Worm (Caenorhabditis elegans) whole organism, L4 larva: Measurements from ENCODE around the gene D1046.2.
"Not testable (repeated sequence)": the region's sequence is repeated elsewhere in the genome, so short reads cannot be mapped to it uniquely, and the experiment has no call there.

Experiments used
- D1046.2 ChIP-seq: fragments of 200-800 bp; sonication (Bioruptor generic); IDR thresholded peaks from 2 replicates; pipeline ENCODE4 v1.3.6; 2022; ENCODE audit warnings: missing genetic modification characterization, missing compliant biosample characterization
- F37D6.2 ChIP-seq: sonication (generic microtip); optimal IDR thresholded peaks from 2 replicates; lab custom pipeline; 2016; ENCODE audit warnings: mild to moderate bottlenecking, missing genetic modification characterization, missing compliant biosample characterization
- T20F7.1 ChIP-seq: fragments of 200-800 bp; sonication (Bioruptor generic); optimal IDR thresholded peaks from 2 replicates; lab custom pipeline; 2018; ENCODE audit warnings: mild to moderate bottlenecking, missing genetic modification characterization, missing compliant biosample characterization
- Y105C5A.15 ChIP-seq: fragments of 200-800 bp; sonication (Bioruptor generic); IDR thresholded peaks from 2 replicates; pipeline ENCODE4 v1.3.6; 2022; ENCODE audit warnings: missing genetic modification characterization, missing compliant biosample characterization
- Y48G9A.11 ChIP-seq: fragments of 200-800 bp; sonication (Bioruptor generic); IDR thresholded peaks from 2 replicates; pipeline ENCODE4 v1.3.6; 2022; ENCODE audit warnings: missing genetic modification reagents, missing genetic modification characterization, missing compliant biosample characterization
- ama-1 ChIP-seq: fragments of 150-350 bp; optimal IDR thresholded peaks from 2 replicates; lab custom pipeline; 2014; ENCODE audit warnings: inconsistent platforms, mixed read lengths
- arid-1 ChIP-seq: fragments of 200-800 bp; sonication (Bioruptor generic); conservative IDR thresholded peaks from 2 replicates; pipeline ENCODE4 v1.3.6; 2022; ENCODE audit warnings: missing genetic modification reagents, missing genetic modification characterization, missing compliant biosample characterization
- ceh-20 ChIP-seq: fragments of 200-800 bp; sonication (Bioruptor generic); IDR thresholded peaks from 2 replicates; pipeline ENCODE4 v1.3.6; 2022; ENCODE audit warnings: missing genetic modification reagents, missing genetic modification characterization, missing compliant biosample characterization
- ceh-44 ChIP-seq: fragments of 200-800 bp; sonication (Bioruptor generic); IDR thresholded peaks from 2 replicates; pipeline ENCODE4 v1.3.6; 2022; ENCODE audit warnings: missing genetic modification reagents, missing genetic modification characterization, missing compliant biosample characterization
- daf-12 ChIP-seq: fragments of 150-350 bp; optimal IDR thresholded peaks from 2 replicates; lab custom pipeline; 2014; ENCODE audit warnings: missing biosample characterization, missing genetic modification reagents, missing genetic modification characterization
- dmd-8 ChIP-seq: fragments of 200-800 bp; sonication (Bioruptor generic); IDR thresholded peaks from 2 replicates; pipeline ENCODE4 v1.3.6; 2022; ENCODE audit warnings: missing genetic modification characterization, missing compliant biosample characterization
- duxl-1 ChIP-seq: sonication (generic microtip); optimal IDR thresholded peaks from 2 replicates; lab custom pipeline; 2016; ENCODE audit warnings: mild to moderate bottlenecking, missing genetic modification characterization, moderate library complexity, missing compliant biosample characterization; ENCODE audit not compliant: poor library complexity
- gei-8 ChIP-seq: fragments of 200-800 bp; sonication (Bioruptor generic); optimal IDR thresholded peaks from 2 replicates; lab custom pipeline; 2018; ENCODE audit warnings: mild to moderate bottlenecking, missing genetic modification characterization, missing compliant biosample characterization
- lim-7 ChIP-seq: fragments of 200-800 bp; sonication (Bioruptor generic); IDR thresholded peaks from 2 replicates; pipeline ENCODE4 v1.3.6; 2022; ENCODE audit warnings: missing genetic modification characterization, missing compliant biosample characterization
- lin-1 ChIP-seq: fragments of 200-800 bp; sonication (Bioruptor generic); IDR thresholded peaks from 2 replicates; pipeline ENCODE4 v1.3.6; 2022; ENCODE audit warnings: missing genetic modification reagents, missing genetic modification characterization, missing compliant biosample characterization
- lin-38 ChIP-seq: fragments of 200-800 bp; sonication (Bioruptor generic); IDR thresholded peaks from 2 replicates; pipeline ENCODE4 v1.3.6; 2022; ENCODE audit warnings: missing genetic modification reagents, missing genetic modification characterization, missing compliant biosample characterization
- madf-5 ChIP-seq, 2 experiments: fragments of 200-800 bp; sonication (Bioruptor generic); IDR thresholded peaks; 2 replicates each; pipeline ENCODE4 v1.3.6; 2022; ENCODE audit warnings: missing compliant biosample characterization in 2 of 2, missing genetic modification characterization in 2 of 2
- nhr-237 ChIP-seq: sonication (generic microtip); optimal IDR thresholded peaks from 2 replicates; lab custom pipeline; 2017; ENCODE audit warnings: missing biosample characterization, missing genetic modification characterization
- nhr-41 ChIP-seq: fragments of 200-800 bp; sonication (Bioruptor generic); IDR thresholded peaks from 2 replicates; pipeline ENCODE4 v1.3.6; 2022; ENCODE audit warnings: missing genetic modification reagents, missing genetic modification characterization, missing compliant biosample characterization
- nhr-48 ChIP-seq: sonication (generic microtip); optimal IDR thresholded peaks from 2 replicates; lab custom pipeline; 2016; ENCODE audit warnings: mild to moderate bottlenecking, missing genetic modification characterization, missing compliant biosample characterization
- nhr-6 ChIP-seq: fragments of 150-350 bp; optimal IDR thresholded peaks from 2 replicates; lab custom pipeline; 2014; ENCODE audit warnings: missing biosample characterization, missing genetic modification characterization
- pha-4 ChIP-seq, 2 experiments: fragments of 150-350 bp in 1 of 2; fragments of 200-800 bp in 1 of 2; sonication (Bioruptor generic) in 1 of 2; IDR thresholded peaks in 1 of 2; optimal IDR thresholded peaks in 1 of 2; 2 replicates each; pipeline versions ENCODE4 v1.3.6 to Lab custom; 2014 to 2022; ENCODE audit warnings: missing genetic modification characterization in 2 of 2, missing genetic modification reagents in 2 of 2, missing biosample characterization in 1 of 2, missing compliant biosample characterization in 1 of 2
- php-3 ChIP-seq: fragments of 200-800 bp; sonication (Bioruptor generic); IDR thresholded peaks from 2 replicates; pipeline ENCODE4 v1.3.6; 2022; ENCODE audit warnings: missing genetic modification reagents, missing genetic modification characterization, missing compliant biosample characterization
- rbr-2 ChIP-seq: sonication (generic microtip); optimal IDR thresholded peaks from 2 replicates; lab custom pipeline; 2016; ENCODE audit warnings: missing genotype, missing genetic modification characterization, missing compliant biosample characterization
- sdz-12 ChIP-seq: fragments of 200-800 bp; sonication (Bioruptor generic); optimal IDR thresholded peaks from 2 replicates; lab custom pipeline; 2018; ENCODE audit warnings: mild to moderate bottlenecking, missing genetic modification characterization, missing compliant biosample characterization
- set-16 ChIP-seq: fragments of 200-800 bp; sonication (Bioruptor generic); IDR thresholded peaks from 2 replicates; pipeline ENCODE4 v1.3.6; 2022; ENCODE audit warnings: missing genetic modification reagents, missing genetic modification characterization, missing compliant biosample characterization
- snpc-1.2 ChIP-seq: fragments of 200-800 bp; sonication (Bioruptor generic); IDR thresholded peaks from 2 replicates; pipeline ENCODE4 v1.3.6; 2022; ENCODE audit warnings: missing genetic modification reagents, missing genetic modification characterization, missing compliant biosample characterization
- snpc-4 ChIP-seq: fragments of 150-350 bp; optimal IDR thresholded peaks from 2 replicates; lab custom pipeline; 2014; ENCODE audit warnings: missing biosample characterization, missing genetic modification characterization
- tra-1 ChIP-seq: fragments of 200-800 bp; sonication (Bioruptor generic); IDR thresholded peaks from 2 replicates; pipeline ENCODE4 v1.3.6; 2022; ENCODE audit warnings: missing genetic modification reagents, missing genetic modification characterization, missing compliant biosample characterization
- unc-62 ChIP-seq, 3 experiments: fragments of 150-350 bp in 1 of 3; sonication (generic microtip); optimal IDR thresholded peaks in 2 of 3; peaks in 1 of 3; 1 replicate in 1 of 3; 2 replicates in 2 of 3; lab custom pipeline; 2014 to 2017; ENCODE audit warnings: missing biosample characterization in 3 of 3, missing genetic modification characterization in 3 of 3, missing genetic modification reagents in 3 of 3, missing genotype in 1 of 3
- vab-7 ChIP-seq: fragments of 200-800 bp; sonication (Bioruptor generic); IDR thresholded peaks from 2 replicates; pipeline ENCODE4 v1.3.6; 2022; ENCODE audit warnings: missing genetic modification reagents, missing genetic modification characterization, missing compliant biosample characterization
- zip-11 ChIP-seq: fragments of 200-800 bp; sonication (Bioruptor generic); IDR thresholded peaks from 2 replicates; pipeline ENCODE4 v1.3.6; 2022; ENCODE audit warnings: missing genetic modification characterization, missing compliant biosample characterization
- ztf-11 ChIP-seq: fragments of 150-350 bp; optimal IDR thresholded peaks from 2 replicates; lab custom pipeline; 2014; ENCODE audit warnings: missing biosample characterization, missing genetic modification characterization
- ztf-7 ChIP-seq: fragments of 150-350 bp; optimal IDR thresholded peaks from 2 replicates; lab custom pipeline; 2014; ENCODE audit warnings: missing biosample characterization, missing genetic modification characterization

The D1046.2 gene

ce11 chrIV:8965883-8966282 is 40.0 kb upstream of the D1046.2 start, which contains the start of gene C53B4.2:
Gene C53B4.2 (plus strand): TSS chrIV:8966183.
- no peak for TF ChIP-seq ztf-11 (tag; lab: Kevin White, UChicago)
- no peak for TF ChIP-seq Y105C5A.15 (GFP tag; lab: Robert Waterston, UW)
- no peak for TF ChIP-seq pha-4 (GFP tag; IDR thresholded peaks at IDR 0.05; lab: Robert Waterston, UW)
- TF ChIP-seq pha-4 (tag; optimal IDR thresholded peaks at IDR 0.05; lab: Kevin White, UChicago), result no peak
- no peak for TF ChIP-seq sdz-12 (GFP tag; lab: Kevin White, UChicago)
- TF ChIP-seq gei-8, result no peak
- no peak for TF ChIP-seq ceh-20 (GFP tag; lab: Robert Waterston, UW)
- TF ChIP-seq rbr-2 (tag; lab: Kevin White, UChicago), result no peak
- TF ChIP-seq lin-1 (GFP tag; lab: Robert Waterston, UW), result no peak
- TF ChIP-seq set-16, result no peak
- no peak for TF ChIP-seq daf-12 (tag; lab: Kevin White, UChicago)
- TF ChIP-seq nhr-6 (tag; lab: Kevin White, UChicago), result no peak
- TF ChIP-seq F37D6.2 (tag; lab: Kevin White, UChicago), result no peak
- no peak for TF ChIP-seq zip-11 (GFP tag; lab: Robert Waterston, UW)
- TF ChIP-seq ceh-44, result no peak
- no peak for TF ChIP-seq ama-1 (lab: Kevin White, UChicago)
- no peak for TF ChIP-seq nhr-48 (tag; lab: Kevin White, UChicago)
- no peak for TF ChIP-seq ztf-7 (tag; lab: Kevin White, UChicago)
- no peak for TF ChIP-seq duxl-1 (tag; lab: Kevin White, UChicago)
- no peak for TF ChIP-seq tra-1
- TF ChIP-seq nhr-237 (tag; lab: Kevin White, UChicago), result no peak

- TF ChIP-seq D1046.2 (GFP tag; lab: Robert Waterston, UW) (peak; percentile 68; the same call in 1 of the 2 replicates), lim-7 (GFP tag; lab: Robert Waterston, UW) (peak; percentile 94), Y48G9A.11 (GFP tag; lab: Robert Waterston, UW) (peak; percentile 58; the same call in 1 of the 2 replicates), snpc-1.2 (GFP tag; lab: Robert Waterston, UW) (peak; percentile 81), pha-4 (GFP tag; IDR thresholded peaks at IDR 0.05; lab: Robert Waterston, UW) (peak; percentile 41; the same call in 1 of the 2 replicates), Y105C5A.15 (GFP tag; lab: Robert Waterston, UW) (peak; percentile 67; the same call in 1 of the 2 replicates), vab-7 (peak; percentile 50; the same call in 1 of the 2 replicates), dmd-8 (GFP tag; lab: Robert Waterston, UW) (0 out of 2 replicates have a peak, but pooled peaks have one; percentile 64), php-3 (GFP tag; lab: Robert Waterston, UW) (0 out of 2 replicates have a peak, but pooled peaks have one; percentile 28), tra-1 (peak; percentile 49; the same call in 1 of the 2 replicates), lin-38 (peak; percentile 65; the same call in 1 of the 2 replicates), madf-5 (GFP tag; IDR thresholded peaks at IDR 0.05; lab: Robert Waterston, UW) (0 out of 4 replicates have a peak, but pooled peaks of 1 of the 2 experiments have one; percentile 62), nhr-41 (GFP tag; lab: Robert Waterston, UW) (peak; percentile 62), arid-1 (GFP tag; lab: Robert Waterston, UW) (0 out of 2 replicates have a peak, but pooled peaks have one; percentile 23)
- not testable (repeated sequence) for TF ChIP-seq pha-4 (tag; optimal IDR thresholded peaks at IDR 0.05; lab: Kevin White, UChicago)
These were observed 38.2 kb upstream of the D1046.2 start for ce11 chrIV:8964042-8964441.

- TF ChIP-seq T20F7.1 (GFP tag; lab: Kevin White, UChicago), result peak; percentile 55
These were observed 35.2 kb upstream of the D1046.2 start for ce11 chrIV:8961109-8961508.

ce11 chrIV:8956189-8956588 is 30.3 kb upstream of the D1046.2 start, which contains the start of gene tpra-1:
Gene tpra-1 (plus strand): TSS chrIV:8956489.
- TF ChIP-seq unc-62 (GFP tag; optimal IDR thresholded peaks at IDR 0.05 in 1 of 2; lab: Kevin White, UChicago) (peak in 1 of 2 experiments; percentile 38), unc-62 (tag; optimal IDR thresholded peaks at IDR 0.05; lab: Kevin White, UChicago) (no peak), snpc-4 (tag; lab: Kevin White, UChicago) (no peak)
